Fruit fly (Drosophila melanogaster): Measurements from ENCODE around the gene CG5194.

The CG5194 gene

dm6 chr3L:9033537-9033936 is 23.9 kb upstream of the CG5194 start (continued):
- TF ChIP-seq oc (tag; optimal IDR thresholded peaks at IDR 0.05), result no peak
- peak; percentile 60 for TF ChIP-seq CG11504 (tag; optimal IDR thresholded peaks at IDR 0.05)
- no peak for TF ChIP-seq CG14667 (GFP tag; IDR thresholded peaks at IDR 0.05)
- no peak for TF ChIP-seq bcd (GFP tag; optimal IDR thresholded peaks at IDR 0.05)
- no peak for TF ChIP-seq Neu2 (GFP tag; optimal IDR thresholded peaks at IDR 0.05; ENCODE audit: borderline replicate concordance)
- peak; percentile 33 for TF ChIP-seq CG8924 (tag; optimal IDR thresholded peaks at IDR 0.05)
- no peak for TF ChIP-seq CG33557 (GFP tag; optimal IDR thresholded peaks at IDR 0.05)
- TF ChIP-seq da (GFP tag; optimal IDR thresholded peaks at IDR 0.05), result no peak

- TF ChIP-seq CG11504 (tag; optimal IDR thresholded peaks at IDR 0.05) (peak; percentile 60), Hsf (GFP tag; optimal IDR thresholded peaks at IDR 0.05) (peak; percentile 17), Blimp-1 (GFP tag; optimal IDR thresholded peaks at IDR 0.05) (peak; percentile 35), CG6654 (GFP tag; optimal IDR thresholded peaks at IDR 0.05) (peak; percentile 0), Oli (tag; optimal IDR thresholded peaks at IDR 0.05) (peak; percentile 37), sens (GFP tag) (peak; percentile 69), row (GFP tag; IDR thresholded peaks at IDR 0.05) (peak; percentile 56), Sox100B (GFP tag; optimal IDR thresholded peaks at IDR 0.05) (peak; percentile 29), Hr51 (GFP tag; optimal IDR thresholded peaks at IDR 0.05) (peak in 1 of 2 experiments; percentile 42), CG2712 (tag; optimal IDR thresholded peaks at IDR 0.05) (peak; percentile 34), lola (GFP tag; optimal IDR thresholded peaks at IDR 0.05) (peak in 1 of 3 experiments; percentile 45), Hand (GFP tag; optimal IDR thresholded peaks at IDR 0.05) (no peak), phol (tag; optimal IDR thresholded peaks at IDR 0.05) (peak; percentile 57), CG18262 (tag; optimal IDR thresholded peaks at IDR 0.05) (peak; percentile 28), CG10959 (GFP tag; IDR thresholded peaks at IDR 0.05) (0 out of 2 replicates have a peak, but pooled peaks have one; percentile 8), Sox102F (GFP tag; optimal IDR thresholded peaks at IDR 0.05) (peak; percentile 32), Dll (GFP tag; IDR thresholded peaks at IDR 0.05; ENCODE audit: partially characterized antibody) (no peak), croc (GFP tag; conservative IDR thresholded peaks at IDR 0.05) (0 out of 3 replicates have a peak, but pooled peaks have one; percentile 27), Sry-β (GFP tag; optimal IDR thresholded peaks at IDR 0.05) (peak; percentile 87), Xrp1 (GFP tag; IDR thresholded peaks at IDR 0.05) (peak; percentile 54; the same call in 1 of the 2 replicates), Ptx1 (GFP tag; IDR thresholded peaks at IDR 0.05) (peak; percentile 31; the same call in 1 of the 2 replicates), sc (optimal IDR thresholded peaks at IDR 0.05) (no peak), sc (GFP tag; optimal IDR thresholded peaks at IDR 0.05) (peak; percentile 34), CG10462 (GFP tag; optimal IDR thresholded peaks at IDR 0.05) (no peak), sob (GFP tag; IDR thresholded peaks at IDR 0.05) (no peak), dmrt11E (tag; optimal IDR thresholded peaks at IDR 0.05) (peak; percentile 58), nau (GFP tag; optimal IDR thresholded peaks at IDR 0.05) (no peak), CG7839 (tag; optimal IDR thresholded peaks at IDR 0.05) (peak; percentile 5), CoRest (tag; optimal IDR thresholded peaks at IDR 0.05) (peak; percentile 19), CG14710 (tag; optimal IDR thresholded peaks at IDR 0.05) (peak; percentile 32), chm (GFP tag; IDR thresholded peaks at IDR 0.05) (no peak), CG11456 (GFP tag; IDR thresholded peaks at IDR 0.05) (no peak), eve (GFP tag; optimal IDR thresholded peaks at IDR 0.05) (peak in 1 of 2 experiments; percentile 56), Stat92E (GFP tag; optimal IDR thresholded peaks at IDR 0.05) (peak in 1 of 3 experiments; percentile 34), esg (GFP tag; conservative IDR thresholded peaks at IDR 0.05) (0 out of 2 replicates have a peak, but pooled peaks have one; percentile 17), ranshi (GFP tag; IDR thresholded peaks at IDR 0.05) (no peak), nmo (GFP tag; optimal IDR thresholded peaks at IDR 0.05) (peak; percentile 42), NC2β (GFP tag; optimal IDR thresholded peaks at IDR 0.05) (no peak), CG30431 (GFP tag; optimal IDR thresholded peaks at IDR 0.05) (no peak), vvl (GFP tag; IDR thresholded peaks at IDR 0.05) (0 out of 2 replicates have a peak, but pooled peaks have one; percentile 15), CG10979 (tag; optimal IDR thresholded peaks at IDR 0.05) (peak; percentile 54)
These were observed 23.2 kb upstream of the CG5194 start for dm6 chr3L:9032871-9033270.

Measured in whole organism, embryonic.